Fruit fly (Drosophila melanogaster): ENCODE measurements around the gene Vsx1.

DNA sequence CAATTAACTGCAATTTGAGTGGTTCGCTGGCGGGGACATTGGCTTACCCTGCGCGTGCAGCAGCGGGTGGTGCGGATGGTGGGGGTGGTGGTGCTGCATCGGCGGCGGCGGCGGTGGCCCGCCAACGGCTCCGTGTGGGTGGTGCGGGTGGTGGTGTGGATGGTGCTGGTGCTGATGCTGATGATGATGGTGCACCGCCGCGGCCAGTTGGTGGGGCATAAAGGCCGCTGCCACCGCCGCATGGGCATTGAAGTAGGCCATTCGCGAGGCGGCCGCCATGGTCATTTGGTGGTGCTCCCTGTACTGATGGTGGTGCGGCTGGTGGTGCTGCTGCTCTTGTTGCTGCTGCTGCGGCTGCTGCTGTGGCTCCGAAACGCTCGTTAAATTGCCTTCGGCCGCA lies 34.7 kb upstream of the Vsx1 start:
- TF ChIP-seq pan (optimal IDR thresholded peaks at IDR 0.05), result no peak
- TF ChIP-seq h (GFP tag; optimal IDR thresholded peaks at IDR 0.05), result no peak
- no peak for TF ChIP-seq fru (GFP tag; optimal IDR thresholded peaks at IDR 0.05)
- TF ChIP-seq br (GFP tag; optimal IDR thresholded peaks at IDR 0.05), result no peak
- no peak for TF ChIP-seq psq (GFP tag; optimal IDR thresholded peaks at IDR 0.05)
- no peak for TF ChIP-seq dl (GFP tag; optimal IDR thresholded peaks at IDR 0.05; ENCODE audit: insufficient read depth in 1 of 2, partially characterized antibody in 2 of 2)
- TF ChIP-seq OdsH (GFP tag; optimal IDR thresholded peaks at IDR 0.05), result no peak
- no peak for TF ChIP-seq rgr (GFP tag; optimal IDR thresholded peaks at IDR 0.05)
- TF ChIP-seq Sp1 (GFP tag; optimal IDR thresholded peaks at IDR 0.05), result no peak
- TF ChIP-seq CG9705 (GFP tag; optimal IDR thresholded peaks at IDR 0.05), result no peak
- TF ChIP-seq sv (GFP tag; optimal IDR thresholded peaks at IDR 0.05), result no peak
- TF ChIP-seq sage (GFP tag; optimal IDR thresholded peaks at IDR 0.05), result no peak

Data from whole organism, wandering third instar larva.